Fruit fly (Drosophila melanogaster) whole organism, prepupa: ENCODE results near the gene Polr3D.
A peak's percentile ranks its signal among the peaks of the same experiment; 100 is the strongest.

Experiments used
- Blimp-1 ChIP-seq: fragments of 200-800 bp; sonication (Bioruptor generic); optimal IDR thresholded peaks from 3 replicates; lab custom pipeline; 2017; ENCODE audit warnings: missing biosample characterization, missing genetic modification characterization, mild to moderate bottlenecking, moderate library complexity, missing genetic modification reagents
- CG10631 ChIP-seq: fragments of 200-800 bp; sonication (Bioruptor generic); optimal IDR thresholded peaks from 2 replicates; lab custom pipeline; 2016; ENCODE audit warnings: missing biosample characterization, missing genetic modification characterization
- CG10669 ChIP-seq: fragments of 200-800 bp; sonication (Bioruptor generic); optimal IDR thresholded peaks from 3 replicates; lab custom pipeline; 2018; ENCODE audit warnings: missing biosample characterization, mild to moderate bottlenecking, missing genetic modification characterization, moderate library complexity
- CG11762 ChIP-seq: fragments of 200-800 bp; sonication (Bioruptor generic); optimal IDR thresholded peaks from 3 replicates; lab custom pipeline; 2016; ENCODE audit warnings: missing biosample characterization, missing genetic modification characterization; ENCODE audit not compliant: insufficient read depth
- CG11902 ChIP-seq: fragments of 200-800 bp; sonication (Bioruptor generic); optimal IDR thresholded peaks from 3 replicates; lab custom pipeline; 2016; ENCODE audit warnings: missing biosample characterization, missing genetic modification characterization
- CG16779 ChIP-seq: fragments of 200-800 bp; sonication (Bioruptor generic); optimal IDR thresholded peaks from 3 replicates; lab custom pipeline; 2017; ENCODE audit warnings: missing biosample characterization, mild to moderate bottlenecking, missing genetic modification characterization
- CG3032 ChIP-seq: fragments of 200-800 bp; optimal IDR thresholded peaks from 2 replicates; lab custom pipeline; 2019; ENCODE audit warnings: missing biosample characterization, mild to moderate bottlenecking, missing genetic modification characterization, moderate library complexity
- CG31627 ChIP-seq: fragments of 200-800 bp; sonication (Bioruptor generic); optimal IDR thresholded peaks from 3 replicates; lab custom pipeline; 2016; ENCODE audit warnings: missing biosample characterization, missing genetic modification characterization
- CG32006 ChIP-seq: fragments of 200-800 bp; sonication (Bioruptor generic); optimal IDR thresholded peaks from 3 replicates; lab custom pipeline; 2017; ENCODE audit warnings: missing biosample characterization, mild to moderate bottlenecking, missing genetic modification characterization
- CG34406 ChIP-seq: fragments of 200-800 bp; sonication (Bioruptor generic); optimal IDR thresholded peaks from 3 replicates; lab custom pipeline; 2016; ENCODE audit warnings: missing biosample characterization, missing genetic modification characterization
- CG3919 ChIP-seq: fragments of 200-800 bp; sonication (Bioruptor generic); optimal IDR thresholded peaks from 3 replicates; lab custom pipeline; 2016; ENCODE audit warnings: missing biosample characterization, missing genetic modification characterization
- CG4318 ChIP-seq: fragments of 200-800 bp; sonication (Bioruptor generic); optimal IDR thresholded peaks from 3 replicates; lab custom pipeline; 2017; ENCODE audit warnings: missing biosample characterization, mild to moderate bottlenecking, missing genetic modification characterization
- CG6276 ChIP-seq: fragments of 200-800 bp; sonication (Bioruptor generic); optimal IDR thresholded peaks from 2 replicates; lab custom pipeline; 2017; ENCODE audit warnings: missing biosample characterization, mild to moderate bottlenecking, missing genetic modification characterization
- CG6792 ChIP-seq: fragments of 200-800 bp; sonication (Bioruptor generic); optimal IDR thresholded peaks from 3 replicates; lab custom pipeline; 2016; ENCODE audit warnings: missing biosample characterization, missing genetic modification characterization
- CG6854 ChIP-seq: fragments of 200-800 bp; sonication (Bioruptor generic); optimal IDR thresholded peaks from 2 replicates; lab custom pipeline; 2017; ENCODE audit warnings: missing biosample characterization, mild to moderate bottlenecking, missing genetic modification characterization
- CG7368 ChIP-seq: fragments of 200-800 bp; sonication (Bioruptor generic); optimal IDR thresholded peaks from 3 replicates; lab custom pipeline; 2016; ENCODE audit warnings: missing biosample characterization, missing genetic modification characterization
- CG8119 ChIP-seq: fragments of 200-800 bp; sonication (Bioruptor generic); IDR thresholded peaks from 3 replicates; pipeline ENCODE4 v1.3.6; 2022; ENCODE audit warnings: missing biosample characterization, missing genetic modification characterization
- CG8319 ChIP-seq: fragments of 200-800 bp; sonication (Bioruptor generic); optimal IDR thresholded peaks from 3 replicates; lab custom pipeline; 2016; ENCODE audit warnings: missing biosample characterization, missing genetic modification characterization
- CG9139 ChIP-seq: fragments of 200-800 bp; sonication (Bioruptor generic); optimal IDR thresholded peaks from 3 replicates; lab custom pipeline; 2017; ENCODE audit warnings: missing biosample characterization, mild to moderate bottlenecking, missing genetic modification characterization
- Eip78C ChIP-seq: fragments of 200-800 bp; sonication (Bioruptor generic); peaks from one replicate; lab custom pipeline; 2016; ENCODE audit warnings: missing biosample characterization, missing genetic modification characterization
- Eip93F ChIP-seq: fragments of 200-800 bp; sonication (Bioruptor generic); optimal IDR thresholded peaks from 2 replicates; lab custom pipeline; 2016; ENCODE audit warnings: missing biosample characterization, mild to moderate bottlenecking, missing genetic modification characterization
- Ets21C ChIP-seq: fragments of 200-800 bp; sonication (Bioruptor generic); optimal IDR thresholded peaks from 3 replicates; lab custom pipeline; 2016; ENCODE audit warnings: missing biosample characterization, missing genetic modification characterization
- Gug ChIP-seq: fragments of 200-800 bp; sonication (Bioruptor generic); IDR thresholded peaks from 2 replicates; pipeline ENCODE4 v1.3.6; 2022; ENCODE audit warnings: missing biosample characterization, missing genetic modification characterization
- Hr39 ChIP-seq: fragments of 200-800 bp; sonication (Bioruptor generic); optimal IDR thresholded peaks from 2 replicates; lab custom pipeline; 2016; ENCODE audit warnings: missing biosample characterization, missing genetic modification characterization
- Hr4 ChIP-seq: fragments of 200-800 bp; sonication (Bioruptor generic); optimal IDR thresholded peaks from 3 replicates; lab custom pipeline; 2016; ENCODE audit warnings: missing biosample characterization, missing genetic modification characterization
- Lpt ChIP-seq: fragments of 200-800 bp; sonication (Bioruptor generic); optimal IDR thresholded peaks from 3 replicates; lab custom pipeline; 2016; ENCODE audit warnings: missing biosample characterization, missing genetic modification characterization
- Met ChIP-seq: fragments of 200-800 bp; sonication (Bioruptor generic); optimal IDR thresholded peaks from 3 replicates; lab custom pipeline; 2016; ENCODE audit warnings: missing biosample characterization, missing genetic modification characterization
- OdsH ChIP-seq: fragments of 200-800 bp; sonication (Bioruptor generic); optimal IDR thresholded peaks from 3 replicates; lab custom pipeline; 2016; ENCODE audit warnings: missing biosample characterization, missing genetic modification characterization
- Smox ChIP-seq: fragments of 200-800 bp; sonication (Bioruptor generic); optimal IDR thresholded peaks from 3 replicates; lab custom pipeline; 2016; ENCODE audit warnings: missing biosample characterization, missing genetic modification characterization
- Sox102F ChIP-seq: fragments of 200-800 bp; sonication (Bioruptor generic); optimal IDR thresholded peaks from 2 replicates; lab custom pipeline; 2016; ENCODE audit warnings: missing biosample characterization, mild to moderate bottlenecking, missing genetic modification characterization
- Sox14 ChIP-seq: fragments of 200-800 bp; sonication (Bioruptor generic); optimal IDR thresholded peaks from 3 replicates; lab custom pipeline; 2016; ENCODE audit warnings: missing biosample characterization, missing genetic modification characterization
- cyc ChIP-seq: fragments of 200-800 bp; sonication (Bioruptor generic); optimal IDR thresholded peaks from 3 replicates; lab custom pipeline; 2016; ENCODE audit warnings: missing biosample characterization, missing genetic modification characterization
- dsx ChIP-seq: fragments of 200-800 bp; optimal IDR thresholded peaks from 3 replicates; lab custom pipeline; 2019; ENCODE audit warnings: missing biosample characterization, mild to moderate bottlenecking, missing genetic modification characterization, moderate library complexity; ENCODE audit not compliant: poor library complexity, severe bottlenecking
- eg ChIP-seq: fragments of 200-800 bp; sonication (Bioruptor generic); IDR thresholded peaks from 3 replicates; pipeline ENCODE4 v1.3.6; 2022; ENCODE audit warnings: missing biosample characterization, missing genetic modification characterization
- esn ChIP-seq: fragments of 200-800 bp; sonication (Bioruptor generic); optimal IDR thresholded peaks from 2 replicates; lab custom pipeline; 2016; ENCODE audit warnings: missing biosample characterization, mild to moderate bottlenecking, missing genetic modification characterization, moderate library complexity
- fd59A ChIP-seq: fragments of 200-800 bp; sonication (Bioruptor generic); optimal IDR thresholded peaks from 2 replicates; lab custom pipeline; 2017; ENCODE audit warnings: missing biosample characterization, mild to moderate bottlenecking, missing genetic modification characterization, missing genetic modification reagents
- fkh ChIP-seq: fragments of 200-800 bp; sonication (Bioruptor generic); optimal IDR thresholded peaks from 3 replicates; lab custom pipeline; 2017; ENCODE audit warnings: missing biosample characterization, mild to moderate bottlenecking, missing genetic modification characterization, moderate library complexity
- lz ChIP-seq: fragments of 200-800 bp; sonication (Bioruptor generic); optimal IDR thresholded peaks from 3 replicates; lab custom pipeline; 2016; ENCODE audit warnings: missing biosample characterization, missing genetic modification characterization
- net ChIP-seq: fragments of 200-800 bp; sonication (Bioruptor generic); optimal IDR thresholded peaks from 3 replicates; lab custom pipeline; 2016; ENCODE audit warnings: missing biosample characterization, missing genetic modification characterization
- pdm3 ChIP-seq: fragments of 200-800 bp; sonication (Bioruptor generic); optimal IDR thresholded peaks from 3 replicates; lab custom pipeline; 2016; ENCODE audit warnings: missing biosample characterization, missing genetic modification characterization
- salr ChIP-seq, 2 experiments: fragments of 200-800 bp; sonication (Bioruptor generic); optimal IDR thresholded peaks; 3 replicates each; lab custom pipeline; 2016 to 2018; ENCODE audit warnings: missing biosample characterization in 2 of 2, missing genetic modification characterization in 2 of 2, mild to moderate bottlenecking in 1 of 2
- spab ChIP-seq: fragments of 200-800 bp; sonication (Bioruptor generic); optimal IDR thresholded peaks from 2 replicates; lab custom pipeline; 2017; ENCODE audit warnings: missing biosample characterization, mild to moderate bottlenecking, missing genetic modification characterization, missing genetic modification reagents
- vri ChIP-seq: fragments of 200-800 bp; sonication (Bioruptor generic); optimal IDR thresholded peaks from 3 replicates; lab custom pipeline; 2016; ENCODE audit warnings: missing biosample characterization, mild to moderate bottlenecking, missing genetic modification characterization

Polr3D gene

DNA sequence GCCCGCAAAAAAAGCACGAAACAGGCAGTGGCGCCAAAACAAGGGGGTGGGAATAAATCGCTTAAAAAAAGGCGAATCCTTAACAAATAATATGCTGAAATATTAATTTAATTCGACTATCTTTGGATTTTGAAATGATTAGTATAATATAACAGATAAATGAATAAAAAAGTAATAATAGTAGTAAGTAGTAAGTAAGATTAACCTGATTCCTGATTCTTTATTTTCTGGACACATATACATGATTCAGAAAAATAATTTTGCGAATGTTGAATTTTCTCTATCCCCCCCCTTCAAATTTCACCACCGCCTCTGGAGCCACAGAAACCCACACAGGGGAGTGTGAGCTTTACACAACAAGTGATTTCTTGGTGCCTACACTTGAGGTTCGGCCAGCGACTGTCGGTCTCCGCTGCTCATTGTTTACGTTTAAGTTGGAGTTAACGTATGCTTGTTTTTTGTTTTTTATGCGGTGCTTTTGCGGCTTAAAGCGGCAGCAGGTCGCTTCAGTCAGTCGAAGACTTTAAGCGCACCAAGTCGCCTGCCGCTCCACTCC lies 39.1 kb upstream of the Polr3D start, which contains the start of gene CG7330 (continued):
- TF ChIP-seq pdm3 (GFP tag; lab: Kevin White, UChicago), result peak; percentile 92
- TF ChIP-seq CG11762 (GFP tag; lab: Kevin White, UChicago), result peak; percentile 92
- peak; percentile 77 for TF ChIP-seq Sox14 (GFP tag; lab: Kevin White, UChicago)
- TF ChIP-seq Eip78C, result peak; percentile 99
- peak; percentile 93 for TF ChIP-seq esn (GFP tag; lab: Kevin White, UChicago)
- TF ChIP-seq CG32006 (GFP tag; lab: Kevin White, UChicago), result peak; percentile 99
- peak; percentile 63 for TF ChIP-seq CG9139 (GFP tag; lab: Kevin White, UChicago)
- TF ChIP-seq CG8319, result peak; percentile 92
- peak; percentile 92 for TF ChIP-seq eg (GFP tag; lab: Robert Waterston, UW)
- TF ChIP-seq fkh (GFP tag; lab: Kevin White, UChicago), result peak; percentile 57
- TF ChIP-seq Lpt (GFP tag; lab: Kevin White, UChicago), result peak; percentile 94
- TF ChIP-seq Gug (GFP tag; lab: Robert Waterston, UW), result peak; percentile 87
- peak; percentile 90 for TF ChIP-seq Met
- peak; percentile 95 for TF ChIP-seq CG3919 (GFP tag; lab: Kevin White, UChicago)
- peak; percentile 53 for TF ChIP-seq vri (GFP tag; lab: Kevin White, UChicago)
- peak; percentile 96 for TF ChIP-seq OdsH
- peak; percentile 79 for TF ChIP-seq spab (GFP tag; lab: Kevin White, UChicago)
- TF ChIP-seq CG6276 (GFP tag; lab: Kevin White, UChicago), result peak; percentile 97
- TF ChIP-seq CG6854 (GFP tag; lab: Kevin White, UChicago), result peak; percentile 86
- TF ChIP-seq CG31627, result peak; percentile 87
- peak; percentile 93 for TF ChIP-seq Hr4 (GFP tag; lab: Kevin White, UChicago)
- peak; percentile 98 for TF ChIP-seq CG8119 (GFP tag; lab: Robert Waterston, UW)
- peak; percentile 81 for TF ChIP-seq lz (GFP tag; lab: Kevin White, UChicago)
- TF ChIP-seq Sox102F (GFP tag; lab: Kevin White, UChicago), result peak; percentile 87
- TF ChIP-seq Blimp-1, result peak; percentile 79
- TF ChIP-seq fd59A (GFP tag; lab: Kevin White, UChicago), result peak; percentile 70
- TF ChIP-seq CG16779, result peak; percentile 90
- TF ChIP-seq Eip93F (GFP tag; lab: Kevin White, UChicago), result peak; percentile 70
- TF ChIP-seq CG10669 (GFP tag; lab: Kevin White, UChicago), result peak; percentile 85
- peak; percentile 88 for TF ChIP-seq CG3032 (tag; lab: Kevin White, UChicago)
- peak; percentile 82 for TF ChIP-seq dsx (GFP tag; lab: Kevin White, UChicago)
- peak; percentile 96 for TF ChIP-seq net (GFP tag; lab: Kevin White, UChicago)
- TF ChIP-seq CG4318 (GFP tag; lab: Kevin White, UChicago), result peak; percentile 97
- peak; percentile 96 for TF ChIP-seq CG6792 (GFP tag; lab: Kevin White, UChicago)
- TF ChIP-seq CG11902 (GFP tag; lab: Kevin White, UChicago), result peak; percentile 94
- peak; percentile 98 for TF ChIP-seq CG34406 (GFP tag; lab: Kevin White, UChicago)
- peak; percentile 93 for TF ChIP-seq CG10631 (GFP tag; lab: Kevin White, UChicago)
- peak; percentile 81 for TF ChIP-seq Hr39
- peak; percentile 86 for TF ChIP-seq cyc (GFP tag; lab: Kevin White, UChicago)
- TF ChIP-seq Ets21C (GFP tag; lab: Kevin White, UChicago), result peak; percentile 73

DNA sequence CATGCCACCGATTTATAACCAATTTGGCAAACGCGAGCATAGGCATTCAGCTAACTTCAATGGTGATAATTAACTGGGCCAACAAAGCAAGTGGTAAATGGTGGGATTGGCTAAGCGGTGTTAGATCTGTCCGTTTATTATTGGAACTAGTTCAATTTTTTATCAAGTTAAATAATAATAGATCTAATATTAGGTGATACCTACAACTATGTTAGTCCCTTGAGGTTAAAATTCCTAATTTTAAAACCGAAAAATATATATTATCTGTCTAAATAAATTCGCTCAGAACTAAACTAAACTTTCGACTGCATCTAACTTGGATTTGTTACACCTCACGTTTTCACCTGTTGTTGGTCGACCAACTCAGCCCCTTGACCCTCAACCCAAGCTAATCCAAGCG lies 38.2 kb upstream of the Polr3D start:
- TF ChIP-seq salr (GFP tag; optimal IDR thresholded peaks at IDR 0.05; lab: Kevin White, UChicago) (no peak), Hr39 (no peak), Lpt (GFP tag; lab: Kevin White, UChicago) (no peak), CG7368 (GFP tag; lab: Kevin White, UChicago) (no peak), CG3919 (GFP tag; lab: Kevin White, UChicago) (no peak), Gug (GFP tag; lab: Robert Waterston, UW) (no peak), Sox14 (GFP tag; lab: Kevin White, UChicago) (no peak), fkh (GFP tag; lab: Kevin White, UChicago) (no peak), Smox (GFP tag; lab: Kevin White, UChicago) (no peak), CG4318 (GFP tag; lab: Kevin White, UChicago) (no peak), CG6792 (GFP tag; lab: Kevin White, UChicago) (no peak), lz (GFP tag; lab: Kevin White, UChicago) (no peak), Sox102F (GFP tag; lab: Kevin White, UChicago) (no peak)
